Worm (Caenorhabditis elegans) whole organism, mixed stage, embryonic: Measurements from ENCODE around the gene Y56A3A.30.

Experiments
- M03D4.4 ChIP-seq: sonication (generic microtip); optimal IDR thresholded peaks from 2 replicates; lab custom pipeline; 2017; ENCODE audit warnings: mild to moderate bottlenecking, missing genetic modification characterization, missing compliant biosample characterization
- bed-3 ChIP-seq: fragments of 200-800 bp; sonication (Bioruptor generic); optimal IDR thresholded peaks from 3 replicates; lab custom pipeline; 2018; ENCODE audit warnings: mild to moderate bottlenecking, missing genetic modification characterization, moderate library complexity, missing compliant biosample characterization
- blmp-1 ChIP-seq: fragments of 150-350 bp; optimal IDR thresholded peaks from 2 replicates; lab custom pipeline; 2014; ENCODE audit warnings: missing biosample characterization, missing genetic modification characterization
- ceh-43 ChIP-seq: fragments of 200-800 bp; sonication (Bioruptor generic); optimal IDR thresholded peaks from 2 replicates; lab custom pipeline; 2018; ENCODE audit warnings: mild to moderate bottlenecking, missing genetic modification characterization, moderate library complexity, missing compliant biosample characterization
- ceh-83 ChIP-seq: fragments of 200-800 bp; sonication (Bioruptor generic); optimal IDR thresholded peaks from 2 replicates; lab custom pipeline; 2018; ENCODE audit warnings: mild to moderate bottlenecking, missing genetic modification characterization, missing compliant biosample characterization
- cnd-1 ChIP-seq: fragments of 200-800 bp; sonication (Bioruptor generic); optimal IDR thresholded peaks from 2 replicates; lab custom pipeline; 2018; ENCODE audit warnings: mild to moderate bottlenecking, missing genetic modification characterization, missing compliant biosample characterization
- elt-1 ChIP-seq: sonication (generic microtip); optimal IDR thresholded peaks from 2 replicates; lab custom pipeline; 2017; ENCODE audit warnings: missing genetic modification characterization, mild to moderate bottlenecking, missing compliant biosample characterization, antibody characterized with exemption, moderate library complexity, borderline replicate concordance; ENCODE audit not compliant: insufficient read depth
- elt-3 ChIP-seq: fragments of 150-350 bp; optimal IDR thresholded peaks from 2 replicates; lab custom pipeline; 2014; ENCODE audit warnings: missing biosample characterization, missing genetic modification characterization
- ham-2 ChIP-seq: fragments of 200-800 bp; sonication (Bioruptor generic); optimal IDR thresholded peaks from 2 replicates; lab custom pipeline; 2018; ENCODE audit warnings: mild to moderate bottlenecking, missing genetic modification characterization, missing compliant biosample characterization
- hlh-1 ChIP-seq: fragments of 150-350 bp; optimal IDR thresholded peaks from 2 replicates; lab custom pipeline; 2014; ENCODE audit warnings: missing biosample characterization, missing genetic modification reagents, missing genetic modification characterization
- lin-13 ChIP-seq: fragments of 150-350 bp; optimal IDR thresholded peaks from 2 replicates; lab custom pipeline; 2014; ENCODE audit warnings: missing biosample characterization, missing genetic modification characterization
- lin-32 ChIP-seq: fragments of 200-800 bp; sonication (Bioruptor generic); optimal IDR thresholded peaks from 2 replicates; lab custom pipeline; 2018; ENCODE audit warnings: mild to moderate bottlenecking, missing genetic modification characterization, missing compliant biosample characterization
- lsy-2 ChIP-seq: fragments of 150-350 bp; optimal IDR thresholded peaks from 2 replicates; lab custom pipeline; 2014; ENCODE audit warnings: missing biosample characterization, missing genetic modification characterization
- mab-5 ChIP-seq: fragments of 150-350 bp; optimal IDR thresholded peaks from 2 replicates; lab custom pipeline; 2014; ENCODE audit warnings: missing biosample characterization, missing genetic modification characterization
- mls-2 ChIP-seq: sonication (generic microtip); optimal IDR thresholded peaks from 2 replicates; lab custom pipeline; 2016; ENCODE audit warnings: mild to moderate bottlenecking, missing genetic modification characterization, moderate library complexity, missing compliant biosample characterization
- nhr-12 ChIP-seq: fragments of 150-350 bp; optimal IDR thresholded peaks from 2 replicates; lab custom pipeline; 2014; ENCODE audit warnings: missing biosample characterization, missing genetic modification characterization
- nhr-237 ChIP-seq: fragments of 150-350 bp; optimal IDR thresholded peaks from 2 replicates; lab custom pipeline; 2014; ENCODE audit warnings: missing biosample characterization, missing genetic modification characterization
- nhr-28 ChIP-seq: fragments of 150-350 bp; optimal IDR thresholded peaks from 2 replicates; lab custom pipeline; 2014; ENCODE audit warnings: missing biosample characterization, missing genetic modification characterization
- nhr-76 ChIP-seq: sonication (generic microtip); optimal IDR thresholded peaks from 2 replicates; lab custom pipeline; 2017; ENCODE audit warnings: missing biosample characterization, missing genetic modification characterization
- pha-4 ChIP-seq: fragments of 150-350 bp; optimal IDR thresholded peaks from 2 replicates; lab custom pipeline; 2018; ENCODE audit warnings: missing biosample characterization, missing genetic modification reagents, missing genetic modification characterization
- sem-2 ChIP-seq: fragments of 200-800 bp; sonication (Bioruptor generic); optimal IDR thresholded peaks from 2 replicates; lab custom pipeline; 2018; ENCODE audit warnings: mild to moderate bottlenecking, missing genetic modification characterization, missing compliant biosample characterization
- snpc-4 ChIP-seq: fragments of 150-350 bp; optimal IDR thresholded peaks from 2 replicates; lab custom pipeline; 2014; ENCODE audit warnings: missing biosample characterization, missing genetic modification characterization
- sptf-1 ChIP-seq: sonication (generic microtip); optimal IDR thresholded peaks from 2 replicates; lab custom pipeline; 2017; ENCODE audit warnings: mild to moderate bottlenecking, missing genetic modification characterization, moderate library complexity, missing compliant biosample characterization
- unc-120 ChIP-seq: sonication (generic microtip); optimal IDR thresholded peaks from 2 replicates; lab custom pipeline; 2017; ENCODE audit warnings: missing genetic modification characterization, missing compliant biosample characterization; ENCODE audit not compliant: poor library complexity, severe bottlenecking
- unc-39 ChIP-seq: fragments of 150-350 bp; optimal IDR thresholded peaks from 2 replicates; lab custom pipeline; 2014; ENCODE audit warnings: missing biosample characterization, missing genetic modification characterization
- unc-62 ChIP-seq: fragments of 150-350 bp; optimal IDR thresholded peaks from 2 replicates; lab custom pipeline; 2014; ENCODE audit warnings: missing biosample characterization, missing genetic modification reagents, missing genetic modification characterization
- zip-8 ChIP-seq: fragments of 150-350 bp; optimal IDR thresholded peaks from 2 replicates; lab custom pipeline; 2014; ENCODE audit warnings: missing biosample characterization, missing genetic modification characterization
- ztf-11 ChIP-seq: fragments of 150-350 bp; optimal IDR thresholded peaks from 2 replicates; lab custom pipeline; 2014; ENCODE audit warnings: missing biosample characterization, missing genetic modification characterization

Gene Y56A3A.30

ce11 chrIII:11978742-11979141, at the start of gene Y56A3A.30:
Gene Y56A3A.30 (minus strand): TSS chrIII:11979065.
- TF ChIP-seq sptf-1 (tag; lab: Kevin White, UChicago) (no peak), bed-3 (GFP tag; lab: Kevin White, UChicago) (no peak), elt-3 (tag; lab: Kevin White, UChicago) (no peak), unc-39 (tag; lab: Kevin White, UChicago) (no peak), unc-62 (GFP tag; lab: Kevin White, UChicago) (no peak), nhr-237 (tag; lab: Kevin White, UChicago) (no peak), ceh-83 (GFP tag; lab: Kevin White, UChicago) (no peak), lin-13 (tag; lab: Kevin White, UChicago) (no peak), lsy-2 (tag; lab: Kevin White, UChicago) (no peak), mls-2 (tag; lab: Kevin White, UChicago) (no peak), nhr-12 (tag; lab: Kevin White, UChicago) (no peak), elt-1 (tag; lab: Kevin White, UChicago) (no peak), snpc-4 (tag; lab: Kevin White, UChicago) (no peak), unc-120 (no peak), lin-32 (GFP tag; lab: Kevin White, UChicago) (no peak), ztf-11 (tag; lab: Kevin White, UChicago) (no peak), blmp-1 (tag; lab: Kevin White, UChicago) (no peak)

ce11 chrIII:12022281-12022680, 43.4 kb upstream of the Y56A3A.30 start:
- no peak for TF ChIP-seq lin-32 (GFP tag; lab: Kevin White, UChicago)
- TF ChIP-seq zip-8 (tag; lab: Kevin White, UChicago): no peak
- no peak for TF ChIP-seq nhr-28 (tag; lab: Kevin White, UChicago)
- no peak for TF ChIP-seq cnd-1 (tag; lab: Kevin White, UChicago)
- no peak for TF ChIP-seq snpc-4 (tag; lab: Kevin White, UChicago)
- no peak for TF ChIP-seq mab-5
- TF ChIP-seq sem-2 (GFP tag; lab: Kevin White, UChicago): no peak
- no peak for TF ChIP-seq mls-2 (tag; lab: Kevin White, UChicago)
- no peak for TF ChIP-seq M03D4.4
- TF ChIP-seq ceh-43 (GFP tag; lab: Kevin White, UChicago): no peak
- TF ChIP-seq unc-39 (tag; lab: Kevin White, UChicago): no peak
- TF ChIP-seq ztf-11 (tag; lab: Kevin White, UChicago): no peak
- TF ChIP-seq ham-2 (GFP tag; lab: Kevin White, UChicago): no peak
- no peak for TF ChIP-seq pha-4 (tag; lab: Kevin White, UChicago)
- no peak for TF ChIP-seq ceh-83 (GFP tag; lab: Kevin White, UChicago)
- TF ChIP-seq lin-13 (tag; lab: Kevin White, UChicago): no peak

ce11 chrIII:12020074-12020602, 41.3 kb upstream of the Y56A3A.30 start, which contains the start of gene brp-1:
Gene brp-1 (plus strand): TSS chrIII:12020552.
- peak; percentile 56 for TF ChIP-seq zip-8 (tag; lab: Kevin White, UChicago)
- no peak for TF ChIP-seq ceh-43 (GFP tag; lab: Kevin White, UChicago)

- TF ChIP-seq hlh-1 (tag; lab: Kevin White, UChicago) (no peak), lsy-2 (tag; lab: Kevin White, UChicago) (no peak), ham-2 (GFP tag; lab: Kevin White, UChicago) (no peak), ceh-43 (GFP tag; lab: Kevin White, UChicago) (no peak), nhr-76 (tag; lab: Kevin White, UChicago) (no peak), cnd-1 (tag; lab: Kevin White, UChicago) (no peak), nhr-237 (tag; lab: Kevin White, UChicago) (no peak), nhr-28 (tag; lab: Kevin White, UChicago) (no peak), sem-2 (GFP tag; lab: Kevin White, UChicago) (no peak), ztf-11 (tag; lab: Kevin White, UChicago) (no peak)
Measured at ce11 chrIII:12017999-12018398, 39.1 kb upstream of the Y56A3A.30 start.

ce11 chrIII:12015611-12016010, 36.7 kb upstream of the Y56A3A.30 start:
- TF ChIP-seq nhr-28 (tag; lab: Kevin White, UChicago): no peak
- TF ChIP-seq ceh-43 (GFP tag; lab: Kevin White, UChicago): no peak
- no peak for TF ChIP-seq nhr-12 (tag; lab: Kevin White, UChicago)
- TF ChIP-seq elt-1 (tag; lab: Kevin White, UChicago): no peak
- TF ChIP-seq bed-3 (GFP tag; lab: Kevin White, UChicago): no peak
